Worm (Caenorhabditis elegans) whole organism, young adult: ENCODE measurements around the gene R74.8.

Source experiments
- C06A6.2 ChIP-seq: fragments of 200-800 bp; sonication (Bioruptor generic); conservative IDR thresholded peaks from 2 replicates; pipeline ENCODE4 v1.3.6; 2022; ENCODE audit warnings: missing genetic modification characterization, missing compliant biosample characterization
- C17E4.6 ChIP-seq: fragments of 200-800 bp; sonication (Bioruptor generic); IDR thresholded peaks from 2 replicates; pipeline ENCODE4 v1.3.6; 2022; ENCODE audit warnings: missing genetic modification reagents, missing genetic modification characterization, missing compliant biosample characterization
- F49E8.2 ChIP-seq: sonication (generic microtip); optimal IDR thresholded peaks from 3 replicates; lab custom pipeline; 2017; ENCODE audit warnings: missing genetic modification characterization, mild to moderate bottlenecking, missing compliant biosample characterization, antibody characterized with exemption, moderate library complexity; ENCODE audit not compliant: insufficient read depth
- ccch-3 ChIP-seq: fragments of 200-800 bp; sonication (Bioruptor generic); optimal IDR thresholded peaks from 2 replicates; lab custom pipeline; 2018; ENCODE audit warnings: mild to moderate bottlenecking, missing genetic modification characterization, missing compliant biosample characterization
- egl-44 ChIP-seq: fragments of 200-800 bp; sonication (Bioruptor generic); IDR thresholded peaks from 2 replicates; pipeline ENCODE4 v1.3.6; 2022; ENCODE audit warnings: missing genetic modification reagents, missing genetic modification characterization, missing compliant biosample characterization
- hmg-20 ChIP-seq: fragments of 200-800 bp; sonication (Bioruptor generic); IDR thresholded peaks from 2 replicates; pipeline ENCODE4 v1.3.6; 2022; ENCODE audit warnings: missing genetic modification reagents, missing genetic modification characterization, missing compliant biosample characterization
- hsf-1 ChIP-seq: fragments of 200-800 bp; sonication (Bioruptor generic); IDR thresholded peaks from 2 replicates; pipeline ENCODE4 v1.3.6; 2022; ENCODE audit warnings: missing genetic modification reagents, missing genetic modification characterization, missing compliant biosample characterization
- let-607 ChIP-seq, 2 experiments: fragments of 200-800 bp in 1 of 2; sonication (Bioruptor generic) in 1 of 2; sonication (generic microtip) in 1 of 2; optimal IDR thresholded peaks; 2 replicates each; lab custom pipeline; 2016 to 2018; ENCODE audit warnings: mild to moderate bottlenecking in 2 of 2, missing compliant biosample characterization in 2 of 2, missing genetic modification characterization in 2 of 2, moderate library complexity in 2 of 2, missing genotype in 1 of 2
- mes-4 ChIP-seq: sonication (generic microtip); optimal IDR thresholded peaks from 2 replicates; lab custom pipeline; 2016; ENCODE audit warnings: missing genotype, missing genetic modification characterization, missing compliant biosample characterization
- nfya-1 ChIP-seq: sonication (generic microtip); optimal IDR thresholded peaks from 2 replicates; lab custom pipeline; 2017; ENCODE audit warnings: antibody characterized with exemption, missing compliant biosample characterization, missing genetic modification characterization, borderline replicate concordance; ENCODE audit not compliant: insufficient read depth
- nhr-80 ChIP-seq: sonication (generic microtip); optimal IDR thresholded peaks from 2 replicates; lab custom pipeline; 2016; ENCODE audit warnings: missing genetic modification characterization, missing compliant biosample characterization
- pha-4 ChIP-seq: fragments of 150-350 bp; sonication (generic microtip); optimal IDR thresholded peaks from 2 replicates; lab custom pipeline; 2014; ENCODE audit warnings: missing biosample characterization, missing genetic modification reagents, missing genetic modification characterization

DNA sequence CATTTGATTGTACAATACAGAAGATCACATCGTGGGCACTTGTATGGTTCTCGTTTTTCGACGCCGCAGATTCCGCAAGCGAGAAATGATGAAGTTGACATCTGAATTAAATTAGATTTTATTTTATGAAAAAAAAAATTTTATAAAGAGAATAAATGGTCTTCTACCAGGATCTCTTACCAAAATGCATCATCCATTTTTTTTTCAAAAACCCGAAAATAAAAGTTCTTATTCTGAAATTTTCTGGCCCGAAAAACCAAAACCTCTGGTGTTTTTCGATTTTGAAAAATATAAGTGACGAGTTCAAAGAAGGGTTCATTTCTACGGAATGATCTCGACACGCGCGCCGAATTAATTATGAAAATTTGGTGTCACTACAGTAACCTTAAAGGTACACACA, 38.2 kb downstream of the R74.8 start, which contains the start of gene zhit-2:
- no peak for TF ChIP-seq let-607 (tag; optimal IDR thresholded peaks at IDR 0.05; lab: Kevin White, UChicago)
- no peak for TF ChIP-seq mes-4 (tag; lab: Kevin White, UChicago)
- no peak for TF ChIP-seq pha-4 (tag; lab: Kevin White, UChicago)
- TF ChIP-seq nfya-1, result no peak
- no peak for TF ChIP-seq F49E8.2 (tag; lab: Kevin White, UChicago)
- TF ChIP-seq hsf-1, result no peak
- TF ChIP-seq ccch-3 (GFP tag; lab: Kevin White, UChicago), result no peak
- TF ChIP-seq nhr-80 (tag; lab: Kevin White, UChicago), result no peak
- TF ChIP-seq C17E4.6 (GFP tag; lab: Robert Waterston, UW), result no peak
- TF ChIP-seq hmg-20 (GFP tag; lab: Robert Waterston, UW), result no peak
- no peak for TF ChIP-seq C06A6.2 (GFP tag; lab: Robert Waterston, UW)
- TF ChIP-seq egl-44 (GFP tag; lab: Robert Waterston, UW), result no peak
